In the genomic region with DNA sequence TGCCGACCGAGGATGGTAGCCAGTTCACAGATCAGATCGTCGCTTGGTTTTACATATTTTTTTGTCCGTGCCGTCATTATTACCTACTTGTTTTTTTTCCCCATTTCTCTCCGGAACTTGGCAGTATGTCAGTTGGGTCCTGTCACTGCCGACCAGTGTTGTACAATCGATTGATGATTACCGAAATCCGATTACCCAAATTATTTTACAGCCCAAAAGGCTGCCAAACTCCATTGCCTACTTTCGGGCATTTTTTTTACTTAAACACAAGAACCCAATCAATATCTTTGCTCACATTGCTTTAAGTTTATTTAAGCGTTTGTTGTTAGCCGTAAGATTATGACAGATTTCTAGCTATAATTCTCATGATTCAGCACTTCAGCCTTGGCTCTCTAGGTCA, we compare ENCODE assay signal across 1 fruit fly cellular context.
TF ChIP-seq lines count a peak whose summit lies in the region.

Gene Inx5 (minus strand): TSS at position 93 of the 400 bp plus-strand sequence.

TF ChIP-seq in whole organism, embryonic, 481 proteins besides CTCF, POLR2A, EP300 and RAD21 (continued from another document):
- peak; percentile 70 for TF ChIP-seq CG10267 (tag; optimal IDR thresholded peaks at IDR 0.05; lab: Kevin White, UChicago)
- no peak for TF ChIP-seq lov (optimal IDR thresholded peaks at IDR 0.05; lab: Kevin White, UChicago)
- no peak for TF ChIP-seq lov (GFP tag; IDR thresholded peaks at IDR 0.05; lab: Robert Waterston, UW)
- peak in 1 of 2 experiments; percentile 27 for TF ChIP-seq Pdp1 (GFP tag; optimal IDR thresholded peaks at IDR 0.05; lab: Kevin White, UChicago)
- TF ChIP-seq CG9876 (GFP tag; optimal IDR thresholded peaks at IDR 0.05; lab: Kevin White, UChicago), result no peak
- no peak for TF ChIP-seq tin (GFP tag; optimal IDR thresholded peaks at IDR 0.05; lab: Kevin White, UChicago)
- TF ChIP-seq Mes4 (GFP tag; optimal IDR thresholded peaks at IDR 0.05; lab: Kevin White, UChicago), result no peak
- no peak for TF ChIP-seq CG8281 (tag; optimal IDR thresholded peaks at IDR 0.05; lab: Kevin White, UChicago)
- no peak for TF ChIP-seq B-H2 (GFP tag; optimal IDR thresholded peaks at IDR 0.05; lab: Kevin White, UChicago)
- no peak for TF ChIP-seq HLH4C (GFP tag; IDR thresholded peaks at IDR 0.05; lab: Robert Waterston, UW; ENCODE audit: partially characterized antibody)
- no peak for TF ChIP-seq CG12104 (GFP tag; optimal IDR thresholded peaks at IDR 0.05; lab: Kevin White, UChicago)
- no peak for TF ChIP-seq usp (GFP tag; optimal IDR thresholded peaks at IDR 0.05; lab: Kevin White, UChicago)
- TF ChIP-seq CG17328 (GFP tag; IDR thresholded peaks at IDR 0.05; lab: Robert Waterston, UW), result no peak
- no peak for TF ChIP-seq ttk (GFP tag; IDR thresholded peaks at IDR 0.05; lab: Robert Waterston, UW)
- TF ChIP-seq NC2β (GFP tag; optimal IDR thresholded peaks at IDR 0.05; lab: Kevin White, UChicago), result no peak
- no peak for TF ChIP-seq org-1 (GFP tag; optimal IDR thresholded peaks at IDR 0.05; lab: Kevin White, UChicago)
- no peak for TF ChIP-seq Nf-YB (GFP tag; optimal IDR thresholded peaks at IDR 0.05; lab: Kevin White, UChicago)
- peak; percentile 39 for TF ChIP-seq CG8359 (GFP tag; optimal IDR thresholded peaks at IDR 0.05; lab: Kevin White, UChicago; ENCODE audit: borderline replicate concordance)
- TF ChIP-seq ro (GFP tag; IDR thresholded peaks at IDR 0.05; lab: Robert Waterston, UW), result no peak
- no peak for TF ChIP-seq slbo (GFP tag; IDR thresholded peaks at IDR 0.05; lab: Robert Waterston, UW)
- no peak for TF ChIP-seq CG6654 (GFP tag; optimal IDR thresholded peaks at IDR 0.05; lab: Kevin White, UChicago)
